Fruit fly (Drosophila melanogaster): ENCODE measurements around the gene CG7691.
A peak's percentile ranks its signal among the peaks of the same experiment; 100 is the strongest.

DNA sequence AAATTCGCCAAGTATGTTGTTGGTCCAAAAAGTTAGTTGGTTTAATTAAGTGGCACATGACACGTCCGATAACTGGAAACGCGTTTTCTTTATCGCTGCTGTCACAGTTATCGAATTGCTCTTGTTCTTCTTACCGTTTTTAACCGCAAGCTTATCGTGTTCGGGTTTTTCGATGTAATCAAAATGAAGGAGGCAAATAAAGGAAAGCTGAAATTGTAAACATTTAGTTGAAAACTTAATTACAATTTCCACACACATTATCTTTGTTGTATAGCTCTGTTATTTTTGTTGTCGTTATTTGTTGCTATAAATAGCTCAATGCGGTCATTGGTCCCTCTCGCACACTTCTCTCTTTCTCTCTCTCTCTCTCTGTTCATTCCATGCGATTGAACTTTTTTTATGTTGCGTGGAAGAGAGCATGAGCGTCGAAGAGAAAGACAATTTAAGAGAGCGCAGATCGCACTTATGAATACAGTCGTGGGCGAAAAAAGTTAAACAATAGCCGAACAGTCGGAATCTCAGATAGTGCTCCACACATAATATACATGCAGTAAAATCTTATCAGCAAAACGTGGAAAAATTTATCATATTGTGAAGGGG is 25.7 kb downstream of the CG7691 start:
- TF ChIP-seq CG17806 (tag; optimal IDR thresholded peaks at IDR 0.05) (peak; percentile 25), Ets98B (GFP tag; IDR thresholded peaks at IDR 0.05) (peak; percentile 48; the same call in 1 of the 2 replicates)

All from whole organism, pupa.